Fruit fly (Drosophila melanogaster): ENCODE measurements around the gene Cpr78E.

dm6 chr3L:21715974-21716373 is 49.2 kb upstream of the Cpr78E start:
- TF ChIP-seq CG8478 (optimal IDR thresholded peaks at IDR 0.05): no peak
- no peak for TF ChIP-seq CTCF (optimal IDR thresholded peaks at IDR 0.05)

Data from S2 (cell line).